Fruit fly (Drosophila melanogaster) whole organism, prepupa: ENCODE measurements around the gene CG42556.

Experiments
- Blimp-1 ChIP-seq: fragments of 200-800 bp; sonication (Bioruptor generic); optimal IDR thresholded peaks from 3 replicates; lab custom pipeline; 2017; ENCODE audit warnings: missing biosample characterization, missing genetic modification characterization, mild to moderate bottlenecking, moderate library complexity, missing genetic modification reagents
- CG10669 ChIP-seq: fragments of 200-800 bp; sonication (Bioruptor generic); optimal IDR thresholded peaks from 3 replicates; lab custom pipeline; 2018; ENCODE audit warnings: missing biosample characterization, mild to moderate bottlenecking, missing genetic modification characterization, moderate library complexity
- CG8119 ChIP-seq: fragments of 200-800 bp; sonication (Bioruptor generic); IDR thresholded peaks from 3 replicates; pipeline ENCODE4 v1.3.6; 2022; ENCODE audit warnings: missing biosample characterization, missing genetic modification characterization
- CG8632 ChIP-seq: fragments of 200-800 bp; sonication (Bioruptor generic); optimal IDR thresholded peaks from 3 replicates; lab custom pipeline; 2016; ENCODE audit warnings: missing biosample characterization, missing genetic modification characterization
- Eip75B ChIP-seq: fragments of 200-800 bp; sonication (Bioruptor generic); optimal IDR thresholded peaks from 3 replicates; lab custom pipeline; 2016; ENCODE audit warnings: missing biosample characterization, missing genetic modification characterization
- Ets21C ChIP-seq: fragments of 200-800 bp; sonication (Bioruptor generic); optimal IDR thresholded peaks from 3 replicates; lab custom pipeline; 2016; ENCODE audit warnings: missing biosample characterization, missing genetic modification characterization
- Gug ChIP-seq: fragments of 200-800 bp; sonication (Bioruptor generic); IDR thresholded peaks from 2 replicates; pipeline ENCODE4 v1.3.6; 2022; ENCODE audit warnings: missing biosample characterization, missing genetic modification characterization
- Hr39 ChIP-seq: fragments of 200-800 bp; sonication (Bioruptor generic); optimal IDR thresholded peaks from 2 replicates; lab custom pipeline; 2016; ENCODE audit warnings: missing biosample characterization, missing genetic modification characterization
- Sox102F ChIP-seq: fragments of 200-800 bp; sonication (Bioruptor generic); optimal IDR thresholded peaks from 2 replicates; lab custom pipeline; 2016; ENCODE audit warnings: missing biosample characterization, mild to moderate bottlenecking, missing genetic modification characterization
- dsx ChIP-seq: fragments of 200-800 bp; optimal IDR thresholded peaks from 3 replicates; lab custom pipeline; 2019; ENCODE audit warnings: missing biosample characterization, mild to moderate bottlenecking, missing genetic modification characterization, moderate library complexity; ENCODE audit not compliant: poor library complexity, severe bottlenecking
- pdm3 ChIP-seq: fragments of 200-800 bp; sonication (Bioruptor generic); optimal IDR thresholded peaks from 3 replicates; lab custom pipeline; 2016; ENCODE audit warnings: missing biosample characterization, missing genetic modification characterization
- ss ChIP-seq, 2 experiments: fragments of 200-800 bp; sonication (Bioruptor generic); optimal IDR thresholded peaks; 2 replicates in 1 of 2; 3 replicates in 1 of 2; lab custom pipeline; 2017 to 2018; ENCODE audit warnings: mild to moderate bottlenecking in 2 of 2, missing biosample characterization in 2 of 2, missing genetic modification characterization in 2 of 2, moderate library complexity in 1 of 2
- vri ChIP-seq: fragments of 200-800 bp; sonication (Bioruptor generic); optimal IDR thresholded peaks from 3 replicates; lab custom pipeline; 2016; ENCODE audit warnings: missing biosample characterization, mild to moderate bottlenecking, missing genetic modification characterization

dm6 chr2L:16862526-16862925 lies 27.2 kb upstream of the CG42556 start:
- TF ChIP-seq CG10669 (GFP tag; lab: Kevin White, UChicago) (no peak), Eip75B (GFP tag; lab: Kevin White, UChicago) (no peak), pdm3 (no peak), dsx (GFP tag; lab: Kevin White, UChicago) (no peak), Hr39 (GFP tag; lab: Kevin White, UChicago) (no peak), Blimp-1 (GFP tag; lab: Kevin White, UChicago) (no peak), Ets21C (no peak), vri (GFP tag; lab: Kevin White, UChicago) (no peak), ss (GFP tag; optimal IDR thresholded peaks at IDR 0.05; lab: Kevin White, UChicago) (no peak), Sox102F (no peak), Gug (no peak), CG8632 (GFP tag; lab: Kevin White, UChicago) (no peak), CG8119 (GFP tag; lab: Robert Waterston, UW) (no peak)
